Fruit fly (Drosophila melanogaster): ENCODE measurements around the gene Grip71.

Gene Grip71

dm6 chr2L:18689376-18689775 is 19.3 kb upstream of the Grip71 start, which contains the start of gene CG10336 (continued):
- TF ChIP-seq YL-1 (GFP tag; optimal IDR thresholded peaks at IDR 0.05) (peak; percentile 60), Mes4 (GFP tag; optimal IDR thresholded peaks at IDR 0.05) (no peak), CG12104 (GFP tag; optimal IDR thresholded peaks at IDR 0.05) (no peak), pzg (GFP tag; optimal IDR thresholded peaks at IDR 0.05) (peak; percentile 67), hth (optimal IDR thresholded peaks at IDR 0.05) (no peak), fu2 (GFP tag; optimal IDR thresholded peaks at IDR 0.05) (no peak), CG17361 (GFP tag; IDR thresholded peaks at IDR 0.05) (no peak), CG5953 (GFP tag; IDR thresholded peaks at IDR 0.05) (no peak), CG16779 (GFP tag; IDR thresholded peaks at IDR 0.05) (no peak), CG9727 (GFP tag; optimal IDR thresholded peaks at IDR 0.05) (no peak), yki (optimal IDR thresholded peaks at IDR 0.05) (peak; percentile 49), CG14050 (GFP tag; IDR thresholded peaks at IDR 0.05) (no peak), trem (tag; optimal IDR thresholded peaks at IDR 0.05) (peak; percentile 98), CG9797 (GFP tag; optimal IDR thresholded peaks at IDR 0.05) (no peak), CG14710 (tag; optimal IDR thresholded peaks at IDR 0.05) (peak; percentile 21), CG9437 (GFP tag; optimal IDR thresholded peaks at IDR 0.05) (no peak), CG2199 (GFP tag; IDR thresholded peaks at IDR 0.05) (no peak), Awh (GFP tag; IDR thresholded peaks at IDR 0.05) (no peak), CoRest (tag; optimal IDR thresholded peaks at IDR 0.05) (no peak), pho (GFP tag; optimal IDR thresholded peaks at IDR 0.05) (no peak), ATbp (GFP tag; optimal IDR thresholded peaks at IDR 0.05) (no peak), bcd (GFP tag; optimal IDR thresholded peaks at IDR 0.05) (no peak), Dip3 (GFP tag; optimal IDR thresholded peaks at IDR 0.05) (no peak), ab (GFP tag; optimal IDR thresholded peaks at IDR 0.05) (no peak), Sry-δ (GFP tag; optimal IDR thresholded peaks at IDR 0.05) (no peak), Ravus (GFP tag; IDR thresholded peaks at IDR 0.05) (no peak), CG6254 (GFP tag; optimal IDR thresholded peaks at IDR 0.05) (no peak), amos (GFP tag; IDR thresholded peaks at IDR 0.05; ENCODE audit: partially characterized antibody) (peak; percentile 62; the same call in 1 of the 2 replicates), seq (GFP tag; IDR thresholded peaks at IDR 0.05) (no peak), CG18262 (tag; optimal IDR thresholded peaks at IDR 0.05) (no peak), dysf (GFP tag; IDR thresholded peaks at IDR 0.05) (no peak), TFAM (GFP tag; optimal IDR thresholded peaks at IDR 0.05) (no peak), Fer3 (tag; optimal IDR thresholded peaks at IDR 0.05) (no peak), sob (GFP tag; IDR thresholded peaks at IDR 0.05) (no peak), shn (GFP tag; optimal IDR thresholded peaks at IDR 0.05) (no peak), CG8290 (GFP tag; optimal IDR thresholded peaks at IDR 0.05) (no peak), CG8290 (tag; optimal IDR thresholded peaks at IDR 0.05) (peak in 1 of 2 experiments; percentile 1), zen2 (GFP tag; IDR thresholded peaks at IDR 0.05; ENCODE audit: partially characterized antibody) (peak; percentile 57; the same call in 1 of the 3 replicates), CG18011 (GFP tag; optimal IDR thresholded peaks at IDR 0.05) (no peak), HLH54F (GFP tag; optimal IDR thresholded peaks at IDR 0.05) (no peak), crp (GFP tag; optimal IDR thresholded peaks at IDR 0.05) (peak in 1 of 2 experiments; percentile 10), D19A (tag; optimal IDR thresholded peaks at IDR 0.05) (no peak), slp2 (GFP tag; optimal IDR thresholded peaks at IDR 0.05) (no peak), CG3163 (GFP tag; optimal IDR thresholded peaks at IDR 0.05) (no peak), lov (optimal IDR thresholded peaks at IDR 0.05) (no peak), lov (GFP tag; IDR thresholded peaks at IDR 0.05) (no peak), inv (GFP tag; IDR thresholded peaks at IDR 0.05; ENCODE audit: partially characterized antibody) (peak; percentile 61), CG34224 (GFP tag; IDR thresholded peaks at IDR 0.05; ENCODE audit: partially characterized antibody) (peak; percentile 47), CG18599 (GFP tag; optimal IDR thresholded peaks at IDR 0.05) (no peak), CG5245 (GFP tag; optimal IDR thresholded peaks at IDR 0.05) (no peak), cad (GFP tag; optimal IDR thresholded peaks at IDR 0.05) (no peak), CG7372 (GFP tag; IDR thresholded peaks at IDR 0.05) (no peak), jing (GFP tag; optimal IDR thresholded peaks at IDR 0.05) (no peak)
